Worm (Caenorhabditis elegans): ENCODE data around the gene F10E9.1.

F10E9.1 gene

ce11 chrIII:8286824-8287223 lies 36.1 kb upstream of the F10E9.1 start:
- no peak for TF ChIP-seq ceh-9 (tag; optimal IDR thresholded peaks at IDR 0.05)
- no peak for TF ChIP-seq ref-2 (tag; optimal IDR thresholded peaks at IDR 0.05)
- TF ChIP-seq hlh-6 (tag; optimal IDR thresholded peaks at IDR 0.05): no peak
- no peak for TF ChIP-seq ceh-19 (GFP tag; optimal IDR thresholded peaks at IDR 0.05)
- TF ChIP-seq hlh-8 (tag; optimal IDR thresholded peaks at IDR 0.05): no peak
- no peak for TF ChIP-seq sdc-2 (tag; optimal IDR thresholded peaks at IDR 0.05)
- no peak for TF ChIP-seq nfya-1 (tag; optimal IDR thresholded peaks at IDR 0.05)
- TF ChIP-seq fkh-10 (GFP tag; optimal IDR thresholded peaks at IDR 0.05): no peak
- TF ChIP-seq ceh-24 (tag; optimal IDR thresholded peaks at IDR 0.05): no peak
- TF ChIP-seq fax-1 (tag; optimal IDR thresholded peaks at IDR 0.05): no peak
- TF ChIP-seq che-1 (tag; optimal IDR thresholded peaks at IDR 0.05): no peak
- TF ChIP-seq nhr-232 (tag; optimal IDR thresholded peaks at IDR 0.05): no peak

ce11 chrIII:8287519-8287918 lies 35.4 kb upstream of the F10E9.1 start:
- TF ChIP-seq ceh-14 (tag; optimal IDR thresholded peaks at IDR 0.05) (no peak), ets-4 (tag; optimal IDR thresholded peaks at IDR 0.05) (no peak), pha-4 (tag; optimal IDR thresholded peaks at IDR 0.05) (no peak), dve-1 (tag; optimal IDR thresholded peaks at IDR 0.05) (no peak), Y22D7AL.16 (tag; optimal IDR thresholded peaks at IDR 0.05) (no peak), hlh-15 (tag; optimal IDR thresholded peaks at IDR 0.05) (no peak), F13H6.1 (tag; optimal IDR thresholded peaks at IDR 0.05) (peak; percentile 17), ceh-45 (GFP tag; IDR thresholded peaks at IDR 0.05) (no peak), nfya-1 (tag; optimal IDR thresholded peaks at IDR 0.05) (peak; percentile 44), rnt-1 (tag; optimal IDR thresholded peaks at IDR 0.05) (peak; percentile 34), npax-4 (tag; optimal IDR thresholded peaks at IDR 0.05) (no peak), ama-1 (optimal IDR thresholded peaks at IDR 0.05) (no peak), ceh-31 (tag; optimal IDR thresholded peaks at IDR 0.05) (no peak), unc-42 (tag; optimal IDR thresholded peaks at IDR 0.05) (peak; percentile 44), hlh-8 (tag; optimal IDR thresholded peaks at IDR 0.05) (no peak), unc-55 (GFP tag; optimal IDR thresholded peaks at IDR 0.05) (peak; percentile 46), pha-2 (tag; optimal IDR thresholded peaks at IDR 0.05) (no peak), ceh-18 (tag; optimal IDR thresholded peaks at IDR 0.05) (peak; percentile 62), elt-4 (tag; optimal IDR thresholded peaks at IDR 0.05) (no peak), pros-1 (tag; optimal IDR thresholded peaks at IDR 0.05) (no peak), odd-2 (tag; optimal IDR thresholded peaks at IDR 0.05) (no peak), ceh-24 (tag; optimal IDR thresholded peaks at IDR 0.05) (no peak), eyg-1 (tag; optimal IDR thresholded peaks at IDR 0.05) (no peak), ceh-19 (GFP tag; optimal IDR thresholded peaks at IDR 0.05) (peak; percentile 45), syd-9 (tag; optimal IDR thresholded peaks at IDR 0.05) (no peak), ttx-3 (tag; optimal IDR thresholded peaks at IDR 0.05) (no peak), fax-1 (tag; optimal IDR thresholded peaks at IDR 0.05) (no peak), ceh-9 (tag; optimal IDR thresholded peaks at IDR 0.05) (no peak), sdc-2 (tag; optimal IDR thresholded peaks at IDR 0.05) (no peak), hlh-6 (tag; optimal IDR thresholded peaks at IDR 0.05) (no peak), gmeb-2 (tag; optimal IDR thresholded peaks at IDR 0.05) (no peak), ceh-6 (GFP tag; optimal IDR thresholded peaks at IDR 0.05) (no peak), C08G9.2 (tag; optimal IDR thresholded peaks at IDR 0.05) (no peak), dmd-4 (tag; optimal IDR thresholded peaks at IDR 0.05; ENCODE audit: borderline replicate concordance) (no peak)

DNA sequence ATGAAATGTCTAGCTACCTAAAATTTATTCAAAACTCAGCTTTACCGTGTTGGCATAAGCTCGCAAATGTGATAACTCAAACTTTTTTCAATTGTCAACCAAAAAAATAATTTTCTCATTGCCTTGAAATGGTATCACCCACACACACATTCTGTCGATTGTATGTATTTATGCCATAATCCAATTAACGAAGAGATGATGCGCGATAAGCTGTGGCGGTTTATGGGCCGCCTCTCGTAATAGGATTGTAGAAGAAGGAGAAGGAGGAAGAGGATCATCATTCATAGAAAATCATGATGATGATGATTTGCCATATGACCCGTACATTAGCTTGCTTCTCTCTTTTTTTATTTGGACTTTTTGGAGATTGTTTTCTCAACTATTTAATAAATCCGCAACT lies 33.8 kb upstream of the F10E9.1 start:
- no peak for TF ChIP-seq ztf-16 (tag; optimal IDR thresholded peaks at IDR 0.05)
- TF ChIP-seq unc-42 (tag; optimal IDR thresholded peaks at IDR 0.05): peak; percentile 85
- no peak for TF ChIP-seq madf-2 (tag; optimal IDR thresholded peaks at IDR 0.05)
